Worm (Caenorhabditis elegans) whole organism, L4 larva: ENCODE results near the gene Y32F6A.4.

Source experiments
- F44E2.7 ChIP-seq: fragments of 200-800 bp; sonication (Bioruptor generic); IDR thresholded peaks from 2 replicates; pipeline ENCODE4 v2.1.2; 2022; ENCODE audit warnings: missing genetic modification characterization, missing compliant biosample characterization
- ceh-28 ChIP-seq: fragments of 150-350 bp; optimal IDR thresholded peaks from 2 replicates; lab custom pipeline; 2014; ENCODE audit warnings: missing biosample characterization, missing genetic modification reagents, missing genetic modification characterization
- ceh-62 ChIP-seq: sonication (generic microtip); optimal IDR thresholded peaks from 2 replicates; lab custom pipeline; 2017; ENCODE audit warnings: missing biosample characterization, missing genetic modification characterization
- ceh-82 ChIP-seq: sonication (generic microtip); optimal IDR thresholded peaks from 2 replicates; lab custom pipeline; 2017; ENCODE audit warnings: missing biosample characterization, missing genetic modification characterization
- ces-1 ChIP-seq: fragments of 150-350 bp; sonication (generic microtip); optimal IDR thresholded peaks from 4 replicates; lab custom pipeline; 2014; ENCODE audit warnings: missing biosample characterization, missing genetic modification reagents, missing genetic modification characterization
- egl-43 ChIP-seq: fragments of 200-800 bp; sonication (Bioruptor generic); IDR thresholded peaks from 2 replicates; pipeline ENCODE4 v1.3.6; 2022; ENCODE audit warnings: missing genetic modification reagents, missing genetic modification characterization, missing compliant biosample characterization
- jun-1 ChIP-seq: fragments of 150-350 bp; optimal IDR thresholded peaks from 2 replicates; lab custom pipeline; 2014; ENCODE audit warnings: missing biosample characterization, missing genetic modification reagents, missing genetic modification characterization
- lin-39 ChIP-seq: fragments of 150-350 bp; optimal IDR thresholded peaks from 2 replicates; lab custom pipeline; 2014; ENCODE audit warnings: missing biosample characterization, missing genetic modification reagents, missing genetic modification characterization
- nhr-25 ChIP-seq: sonication (generic microtip); optimal IDR thresholded peaks from 2 replicates; lab custom pipeline; 2017; ENCODE audit warnings: missing genetic modification characterization, mild to moderate bottlenecking, missing compliant biosample characterization, antibody characterized with exemption, moderate library complexity, borderline replicate concordance; ENCODE audit not compliant: insufficient read depth
- nhr-28 ChIP-seq: fragments of 150-350 bp; optimal IDR thresholded peaks from 2 replicates; lab custom pipeline; 2014; ENCODE audit warnings: missing biosample characterization, missing genetic modification characterization
- sdz-12 ChIP-seq: fragments of 200-800 bp; sonication (Bioruptor generic); optimal IDR thresholded peaks from 2 replicates; lab custom pipeline; 2018; ENCODE audit warnings: mild to moderate bottlenecking, missing genetic modification characterization, missing compliant biosample characterization
- skn-1 ChIP-seq: fragments of 150-350 bp; optimal IDR thresholded peaks from 2 replicates; lab custom pipeline; 2014; ENCODE audit warnings: missing biosample characterization, missing genetic modification characterization
- tra-1 ChIP-seq: fragments of 200-800 bp; sonication (Bioruptor generic); IDR thresholded peaks from 2 replicates; pipeline ENCODE4 v1.3.6; 2022; ENCODE audit warnings: missing genetic modification reagents, missing genetic modification characterization, missing compliant biosample characterization

ce11 chrV:10453466-10453865, 19.6 kb upstream of the Y32F6A.4 start, which contains the start of gene Y32F6A.5:
- TF ChIP-seq F44E2.7 (GFP tag; lab: Robert Waterston, UW) (no peak), ceh-62 (tag; lab: Kevin White, UChicago) (no peak), ceh-28 (no peak), ceh-82 (tag; lab: Kevin White, UChicago) (no peak), tra-1 (GFP tag; lab: Robert Waterston, UW) (no peak), skn-1 (tag; lab: Kevin White, UChicago) (no peak), nhr-25 (tag; lab: Kevin White, UChicago) (no peak), jun-1 (tag; lab: Kevin White, UChicago) (no peak), sdz-12 (GFP tag; lab: Kevin White, UChicago) (no peak), nhr-28 (no peak), lin-39 (tag; lab: Kevin White, UChicago) (no peak), ces-1 (GFP tag; lab: Kevin White, UChicago) (no peak), egl-43 (no peak)
